Worm (Caenorhabditis elegans) whole organism, early embryonic: Measurements from ENCODE around the gene R09F10.3.

ENCODE experiments used
- ama-1 ChIP-seq: fragments of 150-350 bp; optimal IDR thresholded peaks from 2 replicates; lab custom pipeline; 2014
- ceh-36 ChIP-seq: sonication (generic microtip); optimal IDR thresholded peaks from 2 replicates; lab custom pipeline; 2016; ENCODE audit warnings: missing genetic modification characterization, inconsistent platforms, missing compliant biosample characterization
- hmbx-1 ChIP-seq: sonication (generic microtip); optimal IDR thresholded peaks from 2 replicates; lab custom pipeline; 2016; ENCODE audit warnings: mild to moderate bottlenecking, missing genetic modification characterization, missing compliant biosample characterization
- hmg-4 ChIP-seq: fragments of 200-800 bp; sonication (Bioruptor generic); optimal IDR thresholded peaks from 2 replicates; lab custom pipeline; 2018; ENCODE audit warnings: mild to moderate bottlenecking, missing genetic modification characterization, missing compliant biosample characterization
- scrt-1 ChIP-seq: fragments of 200-800 bp; sonication (Bioruptor generic); IDR thresholded peaks from 2 replicates; pipeline ENCODE4 v1.3.6; 2022; ENCODE audit warnings: missing genetic modification characterization, missing compliant biosample characterization
- sea-1 ChIP-seq: fragments of 200-800 bp; sonication (Bioruptor generic); conservative IDR thresholded peaks from 2 replicates; pipeline ENCODE4 v1.3.6; 2022; ENCODE audit warnings: missing genetic modification characterization, missing compliant biosample characterization
- tra-4 ChIP-seq: sonication (generic microtip); optimal IDR thresholded peaks from 2 replicates; lab custom pipeline; 2017; ENCODE audit warnings: missing genetic modification characterization, missing compliant biosample characterization

DNA sequence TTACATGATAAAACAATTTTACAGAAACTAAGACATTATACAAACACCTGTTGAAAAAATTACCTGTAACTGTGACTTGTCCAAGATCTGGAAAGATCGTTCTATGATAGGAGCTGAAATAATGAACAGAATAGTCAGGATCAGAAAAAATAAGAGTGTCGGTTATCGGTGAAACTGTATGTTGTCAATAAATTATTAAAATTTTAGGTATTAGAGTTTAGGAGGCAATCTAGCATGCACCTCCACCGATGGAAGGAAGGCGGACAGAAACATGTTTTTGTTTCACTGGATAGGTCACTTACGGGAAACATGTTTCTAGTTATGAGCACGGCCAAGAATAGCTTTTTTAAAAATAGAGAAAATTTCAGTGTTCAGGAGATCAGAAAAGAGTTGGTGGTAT, 5.1 kb downstream of the R09F10.3 start, which contains the start of gene ced-13:
- TF ChIP-seq hmbx-1 (tag; lab: Kevin White, UChicago) (no peak), ama-1 (no peak), ceh-36 (no peak), tra-4 (tag; lab: Kevin White, UChicago) (no peak), hmg-4 (GFP tag; lab: Kevin White, UChicago) (no peak), scrt-1 (GFP tag; lab: Robert Waterston, UW) (no peak), sea-1 (GFP tag; lab: Robert Waterston, UW) (no peak)
